Fruit fly (Drosophila melanogaster): Measurements from ENCODE around the gene CG11444.
A peak's percentile ranks its signal among the peaks of the same experiment; 100 is the strongest.

Gene CG11444

dm6 chrX:4529909-4530308, 24.3 kb downstream of the CG11444 start, which contains the start of gene CG3556 (continued):
- no peak for TF ChIP-seq CG2199 (GFP tag; IDR thresholded peaks at IDR 0.05)
- TF ChIP-seq CG9876 (GFP tag; optimal IDR thresholded peaks at IDR 0.05), result peak; percentile 46
- peak; percentile 54 for TF ChIP-seq CG14710 (tag; optimal IDR thresholded peaks at IDR 0.05)
- no peak for TF ChIP-seq usp (GFP tag; optimal IDR thresholded peaks at IDR 0.05)
- TF ChIP-seq Dp (GFP tag; optimal IDR thresholded peaks at IDR 0.05), result peak; percentile 86
- TF ChIP-seq CG10366 (GFP tag; IDR thresholded peaks at IDR 0.05), result peak; percentile 26; the same call in 1 of the 2 replicates
- peak; percentile 37; the same call in 2 of the 3 replicates for TF ChIP-seq row (GFP tag; IDR thresholded peaks at IDR 0.05)
- peak; percentile 62 for TF ChIP-seq Antp (GFP tag; optimal IDR thresholded peaks at IDR 0.05)
- peak; percentile 85; the same call in 2 of the 3 replicates for TF ChIP-seq CG11456 (GFP tag; IDR thresholded peaks at IDR 0.05)
- TF ChIP-seq unc-4 (GFP tag; IDR thresholded peaks at IDR 0.05; ENCODE audit: partially characterized antibody), result peak; percentile 58
- TF ChIP-seq pho (GFP tag; optimal IDR thresholded peaks at IDR 0.05), result peak; percentile 46
- TF ChIP-seq CG34376 (GFP tag; optimal IDR thresholded peaks at IDR 0.05), result no peak
- TF ChIP-seq da (GFP tag; optimal IDR thresholded peaks at IDR 0.05), result no peak
- peak; percentile 9 for TF ChIP-seq Chrac-16 (GFP tag; optimal IDR thresholded peaks at IDR 0.05)
- TF ChIP-seq CG13624 (GFP tag; optimal IDR thresholded peaks at IDR 0.05), result peak; percentile 55
- TF ChIP-seq CG4328 (GFP tag; optimal IDR thresholded peaks at IDR 0.05), result no peak
- TF ChIP-seq sc (optimal IDR thresholded peaks at IDR 0.05), result no peak
- no peak for TF ChIP-seq sc (GFP tag; optimal IDR thresholded peaks at IDR 0.05)
- TF ChIP-seq CG15514 (GFP tag; optimal IDR thresholded peaks at IDR 0.05), result peak; percentile 78
- TF ChIP-seq BtbVII (GFP tag; optimal IDR thresholded peaks at IDR 0.05), result no peak
- no peak for TF ChIP-seq Dfd (GFP tag; optimal IDR thresholded peaks at IDR 0.05)
- no peak for TF ChIP-seq danr (GFP tag; IDR thresholded peaks at IDR 0.05)
- peak; percentile 36 for TF ChIP-seq lilli (GFP tag; optimal IDR thresholded peaks at IDR 0.05)
- TF ChIP-seq Max (GFP tag; optimal IDR thresholded peaks at IDR 0.05), result no peak
- peak; percentile 58; the same call in 1 of the 3 replicates for TF ChIP-seq otp (GFP tag; IDR thresholded peaks at IDR 0.05)
- no peak for TF ChIP-seq ERR (GFP tag; optimal IDR thresholded peaks at IDR 0.05)
- TF ChIP-seq CG7786 (GFP tag; optimal IDR thresholded peaks at IDR 0.05), result no peak
- peak; percentile 14 for TF ChIP-seq CHES-1-like (GFP tag; optimal IDR thresholded peaks at IDR 0.05)
- peak; percentile 22 for TF ChIP-seq CG10979 (tag; optimal IDR thresholded peaks at IDR 0.05)
- no peak for TF ChIP-seq Bteb2 (GFP tag; optimal IDR thresholded peaks at IDR 0.05)
- no peak for TF ChIP-seq toy (GFP tag; IDR thresholded peaks at IDR 0.05)
- TF ChIP-seq H15 (GFP tag; IDR thresholded peaks at IDR 0.05), result peak; percentile 66; the same call in 2 of the 3 replicates
- TF ChIP-seq Hey (tag; optimal IDR thresholded peaks at IDR 0.05), result no peak

dm6 chrX:4526754-4527153, 27.4 kb downstream of the CG11444 start:
- TF ChIP-seq cg (GFP tag; optimal IDR thresholded peaks at IDR 0.05) (peak; percentile 20), Rfx (GFP tag; IDR thresholded peaks at IDR 0.05) (peak; percentile 50; the same call in 1 of the 2 replicates), seq (GFP tag; IDR thresholded peaks at IDR 0.05) (peak; percentile 69; the same call in 1 of the 2 replicates), CG6813 (GFP tag; optimal IDR thresholded peaks at IDR 0.05) (no peak), Nf-YC (tag; optimal IDR thresholded peaks at IDR 0.05) (peak; percentile 78), prd (optimal IDR thresholded peaks at IDR 0.05) (no peak), prd (GFP tag; IDR thresholded peaks at IDR 0.05) (no peak), Nf-YB (GFP tag; optimal IDR thresholded peaks at IDR 0.05) (peak; percentile 63)

dm6 chrX:4520879-4521278, 33.3 kb downstream of the CG11444 start:
- TF ChIP-seq Nf-YB (GFP tag; optimal IDR thresholded peaks at IDR 0.05) (peak; percentile 89), YL-1 (GFP tag; optimal IDR thresholded peaks at IDR 0.05) (no peak), trh (GFP tag; optimal IDR thresholded peaks at IDR 0.05) (no peak), Nf-YC (tag; optimal IDR thresholded peaks at IDR 0.05) (peak; percentile 71)

Data from whole organism, embryonic.